Worm (Caenorhabditis elegans) whole organism, L4/young adult: ENCODE results near the gene T02H6.10.

Experiments used
- W03F9.2 ChIP-seq: fragments of 150-350 bp; optimal IDR thresholded peaks from 2 replicates; lab custom pipeline; 2014; ENCODE audit warnings: missing biosample characterization, missing genetic modification characterization
- dao-5 ChIP-seq: sonication (generic microtip); optimal IDR thresholded peaks from 2 replicates; lab custom pipeline; 2016; ENCODE audit warnings: missing genotype, missing genetic modification characterization, moderate library complexity, missing compliant biosample characterization
- him-1 ChIP-seq: sonication (generic microtip); optimal IDR thresholded peaks from 2 replicates; lab custom pipeline; 2016; ENCODE audit warnings: missing genotype, missing genetic modification reagents, missing genetic modification characterization, missing compliant biosample characterization

Gene T02H6.10

ce11 chrII:680612-681011 lies at the start of gene T02H6.10, which contains the start of gene T02H6.8:
TSS of gene T02H6.10 (minus strand) at chrII:680712.
TSS of gene T02H6.8 (plus strand) at chrII:680832.
- TF ChIP-seq W03F9.2 (tag; lab: Kevin White, UChicago) (no peak), dao-5 (tag; lab: Kevin White, UChicago) (no peak), him-1 (tag; lab: Kevin White, UChicago) (no peak)

- TF ChIP-seq him-1 (tag; lab: Kevin White, UChicago) (no peak), W03F9.2 (tag; lab: Kevin White, UChicago) (no peak), dao-5 (tag; lab: Kevin White, UChicago) (no peak)
Observed at ce11 chrII:729931-730330, 49.4 kb upstream of the T02H6.10 start.

- TF ChIP-seq him-1 (tag; lab: Kevin White, UChicago) (no peak), dao-5 (tag; lab: Kevin White, UChicago) (no peak), W03F9.2 (tag; lab: Kevin White, UChicago) (no peak)
Observed at ce11 chrII:724004-724403, 43.5 kb upstream of the T02H6.10 start.

ce11 chrII:723488-723887 lies 43.0 kb upstream of the T02H6.10 start, which contains the start of gene rfip-2:
TSS of gene rfip-2 (plus strand) at chrII:723788.
- TF ChIP-seq dao-5 (tag; lab: Kevin White, UChicago) (no peak), W03F9.2 (tag; lab: Kevin White, UChicago) (no peak), him-1 (tag; lab: Kevin White, UChicago) (no peak)

- TF ChIP-seq W03F9.2 (tag; lab: Kevin White, UChicago) (no peak), dao-5 (tag; lab: Kevin White, UChicago) (no peak), him-1 (tag; lab: Kevin White, UChicago) (no peak)
Observed at ce11 chrII:721931-722330, 41.4 kb upstream of the T02H6.10 start.

- TF ChIP-seq him-1 (tag; lab: Kevin White, UChicago) = no peak
- TF ChIP-seq W03F9.2 (tag; lab: Kevin White, UChicago) = no peak
- no peak for TF ChIP-seq dao-5 (tag; lab: Kevin White, UChicago)
Observed at ce11 chrII:709081-709480, 28.6 kb upstream of the T02H6.10 start, which contains the start of gene T02H6.1. TSS of gene T02H6.1 (plus strand) at chrII:709381.

- TF ChIP-seq W03F9.2 (tag; lab: Kevin White, UChicago) (no peak), dao-5 (tag; lab: Kevin White, UChicago) (no peak), him-1 (tag; lab: Kevin White, UChicago) (no peak)
Observed at ce11 chrII:701371-702139, 21.0 kb upstream of the T02H6.10 start, which contains the start of gene thoc-1. TSS of gene thoc-1 (plus strand) at chrII:702107.

ce11 chrII:701025-701370 lies 20.5 kb upstream of the T02H6.10 start, which contains the start of gene T02H6.11:
TSS of gene T02H6.11 (minus strand) at chrII:701125.
- TF ChIP-seq him-1 (tag; lab: Kevin White, UChicago) (no peak), W03F9.2 (tag; lab: Kevin White, UChicago) (no peak), dao-5 (tag; lab: Kevin White, UChicago) (no peak)

ce11 chrII:691550-691949 lies 11.0 kb upstream of the T02H6.10 start, which contains the start of gene T02H6.3:
TSS of gene T02H6.3 (plus strand) at chrII:691850.
- TF ChIP-seq dao-5 (tag; lab: Kevin White, UChicago) = no peak
- no peak for TF ChIP-seq W03F9.2 (tag; lab: Kevin White, UChicago)
- no peak for TF ChIP-seq him-1 (tag; lab: Kevin White, UChicago)

- TF ChIP-seq W03F9.2 (tag; lab: Kevin White, UChicago) (no peak), dao-5 (tag; lab: Kevin White, UChicago) (no peak)
Observed at ce11 chrII:689749-690148, 9.2 kb upstream of the T02H6.10 start, which contains the start of gene T02H6.4. TSS of gene T02H6.4 (plus strand) at chrII:690049.

- TF ChIP-seq dao-5 (tag; lab: Kevin White, UChicago) (no peak), W03F9.2 (tag; lab: Kevin White, UChicago) (no peak), him-1 (tag; lab: Kevin White, UChicago) (no peak)
Observed at ce11 chrII:684811-685210, 4.3 kb upstream of the T02H6.10 start, which contains the start of gene T02H6.5. TSS of gene T02H6.5 (plus strand) at chrII:685111.

- no peak for TF ChIP-seq him-1 (tag; lab: Kevin White, UChicago)
- TF ChIP-seq W03F9.2 (tag; lab: Kevin White, UChicago) = no peak
- no peak for TF ChIP-seq dao-5 (tag; lab: Kevin White, UChicago)
Observed at ce11 chrII:683467-683866, 3.0 kb upstream of the T02H6.10 start, which contains the start of gene T02H6.6. TSS of gene T02H6.6 (plus strand) at chrII:683767.

ce11 chrII:682326-682725 lies 1.8 kb upstream of the T02H6.10 start, which contains the start of gene T02H6.7:
TSS of gene T02H6.7 (plus strand) at chrII:682626.
- no peak for TF ChIP-seq him-1 (tag; lab: Kevin White, UChicago)
- TF ChIP-seq dao-5 (tag; lab: Kevin White, UChicago) = no peak
